Fruit fly (Drosophila melanogaster) S2 (cell line): ENCODE data around the gene CG4297.

Experiments used
- CG8478 ChIP-seq: fragments of >200 bp; optimal IDR thresholded peaks from 2 replicates; lab custom pipeline; 2018
- CTCF ChIP-seq, 2 experiments: fragments of >200 bp; optimal IDR thresholded peaks; 2 replicates each; lab custom pipeline; 2018

DNA sequence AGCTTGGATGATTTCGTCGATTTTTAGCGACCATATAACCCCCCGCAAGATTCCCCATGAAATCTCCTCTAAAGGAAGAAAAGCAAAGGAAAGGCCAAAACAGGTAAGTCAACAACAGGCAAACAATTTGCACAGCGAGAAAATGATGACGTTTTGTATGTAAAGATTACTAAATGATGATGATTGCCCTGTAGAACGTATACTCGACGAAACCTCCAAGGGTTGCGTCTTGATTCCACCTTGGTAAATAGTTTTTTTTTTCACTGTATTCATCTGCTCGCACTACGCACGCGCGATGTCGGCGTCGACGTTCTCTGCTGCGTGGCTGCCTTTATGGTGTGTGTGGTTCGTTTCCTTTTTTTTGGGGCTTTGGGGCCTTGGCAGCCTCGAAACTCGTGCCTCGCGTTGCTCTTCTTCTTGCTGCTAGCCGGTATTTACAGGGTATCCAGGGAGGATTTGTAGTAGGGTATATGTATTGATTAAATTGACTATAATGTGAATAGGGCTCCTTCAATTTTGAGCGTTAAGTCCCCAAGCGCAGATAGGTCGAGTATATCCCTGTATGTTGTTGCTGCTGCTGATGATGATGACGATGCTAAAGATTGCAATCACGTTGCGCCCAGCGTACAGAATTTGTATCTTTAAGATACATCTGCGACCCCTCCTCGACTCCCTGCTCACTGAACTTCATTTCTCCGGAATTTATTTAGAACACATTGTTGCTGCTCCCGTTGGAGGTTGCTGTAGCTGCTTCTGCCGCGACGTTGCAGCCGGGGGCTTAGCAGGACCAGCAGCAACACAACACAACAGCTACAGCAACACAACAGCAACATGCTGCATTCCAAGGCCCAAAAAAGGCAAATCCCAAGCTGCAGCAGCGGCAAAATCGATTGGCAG is 44.4 kb downstream of the CG4297 start:
- TF ChIP-seq CTCF (optimal IDR thresholded peaks at IDR 0.05; lab: Kevin White, UChicago), result no peak
- TF ChIP-seq CG8478 (lab: Kevin White, UChicago), result no peak
